Worm (Caenorhabditis elegans): ENCODE data around the gene cnc-6.

cnc-6 gene

DNA sequence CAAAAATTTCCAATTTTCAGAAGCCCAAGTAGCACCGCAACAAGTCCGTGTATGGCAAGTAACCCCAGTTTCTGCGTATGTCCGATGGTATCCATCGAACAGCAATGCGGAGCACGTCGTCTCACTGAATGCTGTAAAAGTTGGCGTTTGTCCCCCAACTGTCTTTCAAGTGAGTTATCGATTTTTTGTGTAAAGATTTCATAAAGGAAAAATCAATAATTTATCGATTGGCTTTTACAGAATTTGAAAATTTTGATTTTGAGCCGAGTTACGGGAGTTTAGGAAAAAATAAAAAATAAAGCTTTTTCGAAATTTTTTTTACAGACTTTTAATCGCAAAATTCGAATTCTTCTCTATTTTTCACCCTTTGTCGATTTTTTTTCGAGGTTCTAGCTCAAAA is 30.8 kb downstream of the cnc-6 start:
- TF ChIP-seq unc-30 (tag; optimal IDR thresholded peaks at IDR 0.05) (no peak), skn-1 (tag; optimal IDR thresholded peaks at IDR 0.05) (no peak), elt-2 (tag; optimal IDR thresholded peaks at IDR 0.05) (no peak), unc-98 (GFP tag; IDR thresholded peaks at IDR 0.05) (no peak), ceh-63 (GFP tag; optimal IDR thresholded peaks at IDR 0.05) (no peak), nhr-19 (GFP tag; conservative IDR thresholded peaks at IDR 0.05) (no peak), pqm-1 (tag; optimal IDR thresholded peaks at IDR 0.05) (no peak), zag-1 (tag; optimal IDR thresholded peaks at IDR 0.05) (no peak), F16B12.6 (tag; optimal IDR thresholded peaks at IDR 0.05) (no peak), lir-3 (tag; optimal IDR thresholded peaks at IDR 0.05; ENCODE audit: poor library complexity) (no peak), fos-1 (tag; optimal IDR thresholded peaks at IDR 0.05) (no peak), nhr-47 (tag; optimal IDR thresholded peaks at IDR 0.05) (no peak), fkh-4 (tag; optimal IDR thresholded peaks at IDR 0.05; ENCODE audit: borderline replicate concordance) (no peak)

DNA sequence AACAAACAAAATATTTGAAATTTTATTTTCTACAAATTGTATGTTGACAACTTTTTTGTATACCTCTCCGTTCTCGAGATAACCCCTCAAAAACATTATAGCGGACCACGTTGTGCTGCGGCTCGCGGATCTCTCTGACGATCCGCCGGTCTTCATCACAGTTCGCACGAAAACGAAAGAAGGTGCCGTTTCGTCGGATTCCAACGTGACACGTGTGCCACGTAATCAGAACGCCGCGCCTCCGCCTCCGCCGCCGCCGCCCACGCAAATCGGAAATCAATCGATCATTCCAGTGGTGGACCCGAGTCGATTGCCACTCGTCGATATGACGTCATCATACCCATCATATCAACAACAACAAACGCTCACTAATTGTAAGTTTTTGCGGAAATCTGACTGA is 36.1 kb downstream of the cnc-6 start:
- TF ChIP-seq ets-5 (GFP tag; IDR thresholded peaks at IDR 0.05) (0 out of 2 replicates have a peak, but pooled peaks have one; percentile 46), unc-62 (GFP tag; optimal IDR thresholded peaks at IDR 0.05) (no peak)

DNA sequence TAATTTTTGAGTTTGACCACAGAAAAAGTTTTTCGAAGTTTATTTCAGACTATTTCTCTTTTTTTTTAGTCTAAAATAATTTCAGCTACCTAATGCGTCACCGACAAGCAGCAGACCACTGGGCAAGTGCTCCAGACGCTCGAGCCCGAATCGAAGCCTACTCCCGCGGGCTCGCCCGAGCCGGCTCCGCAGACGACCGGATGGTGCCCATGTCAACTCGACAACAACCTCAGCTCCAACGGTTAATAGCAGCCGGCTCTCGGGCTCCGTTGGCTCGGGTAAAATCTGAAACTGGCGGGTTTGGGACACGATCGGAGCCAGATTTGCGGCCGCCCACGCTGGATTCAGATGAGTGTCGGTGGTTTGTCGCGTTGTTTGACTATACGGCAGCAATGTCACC is 39.7 kb downstream of the cnc-6 start:
- TF ChIP-seq efl-1 (optimal IDR thresholded peaks at IDR 0.05) = no peak
- peak in 1 of 2 experiments; percentile 47 for TF ChIP-seq efl-1 (GFP tag; optimal IDR thresholded peaks at IDR 0.05 in 1 of 2)
- TF ChIP-seq rnt-1 (tag; optimal IDR thresholded peaks at IDR 0.05) = no peak

DNA sequence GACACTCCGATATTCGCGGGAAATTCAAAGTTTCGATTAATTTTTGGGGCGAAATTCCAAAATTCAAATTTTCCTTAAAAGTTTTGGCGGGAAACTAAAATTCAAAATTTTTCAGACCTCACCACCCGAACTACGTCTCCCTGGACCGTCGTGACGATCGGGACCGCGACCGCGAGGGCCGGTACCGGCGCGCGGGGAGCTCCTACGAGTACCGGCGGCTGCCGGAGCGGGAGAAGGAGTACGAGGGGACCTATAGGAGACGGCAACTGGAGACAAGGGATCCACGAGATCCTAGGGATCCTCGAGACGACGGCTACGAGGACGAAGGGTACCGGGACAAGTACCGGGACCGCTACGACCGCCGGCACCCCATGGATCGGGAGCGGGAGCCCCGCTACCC is 41.2 kb downstream of the cnc-6 start:
- TF ChIP-seq irx-1 (tag; optimal IDR thresholded peaks at IDR 0.05) = no peak
- no peak for TF ChIP-seq dsc-1 (tag; optimal IDR thresholded peaks at IDR 0.05)
- no peak for TF ChIP-seq tlp-1 (tag; optimal IDR thresholded peaks at IDR 0.05)
- TF ChIP-seq isw-1 (GFP tag; IDR thresholded peaks at IDR 0.05) = no peak
- TF ChIP-seq elt-3 (tag; optimal IDR thresholded peaks at IDR 0.05) = no peak
- no peak for TF ChIP-seq sox-4 (tag; optimal IDR thresholded peaks at IDR 0.05)
- TF ChIP-seq egl-13 (tag; optimal IDR thresholded peaks at IDR 0.05) = no peak
- TF ChIP-seq grh-1 (GFP tag; IDR thresholded peaks at IDR 0.05) = no peak
- no peak for TF ChIP-seq ztf-11 (tag; optimal IDR thresholded peaks at IDR 0.05)
- TF ChIP-seq xbp-1 (tag; optimal IDR thresholded peaks at IDR 0.05) = no peak
- no peak for TF ChIP-seq tbx-2 (tag; optimal IDR thresholded peaks at IDR 0.05)

DNA sequence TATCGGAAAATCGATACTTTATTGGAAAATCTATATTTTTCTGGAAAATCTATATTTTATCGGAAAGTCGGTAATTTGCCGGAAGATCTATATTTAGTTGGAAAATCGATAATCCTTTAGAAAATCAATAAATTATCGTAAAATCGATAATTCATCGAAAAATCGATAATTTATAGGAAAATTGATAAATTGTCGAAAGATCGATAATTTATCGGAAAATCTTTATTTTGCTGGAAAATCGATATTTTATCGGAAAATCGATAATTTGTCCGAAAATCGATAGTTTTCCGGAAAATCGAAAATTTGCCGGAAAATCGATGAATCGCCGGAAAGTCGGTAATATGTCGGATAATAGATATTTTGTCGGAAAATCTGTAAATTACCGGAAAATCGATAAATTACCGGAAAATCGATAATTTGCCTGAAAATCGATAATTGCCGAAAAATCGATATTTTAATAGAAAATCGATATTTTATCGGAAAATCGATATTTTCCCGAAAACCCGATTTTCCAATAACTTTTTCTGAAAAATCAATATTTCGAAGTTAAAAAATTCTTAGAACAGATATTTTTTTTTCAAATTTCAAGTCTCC is 42.2 kb downstream of the cnc-6 start:
- no peak for TF ChIP-seq mef-2 (tag; optimal IDR thresholded peaks at IDR 0.05)
- no peak for TF ChIP-seq ets-5 (GFP tag; IDR thresholded peaks at IDR 0.05)
- TF ChIP-seq ceh-63 (GFP tag; optimal IDR thresholded peaks at IDR 0.05) = no peak
- no peak for TF ChIP-seq alr-1 (tag; optimal IDR thresholded peaks at IDR 0.05; ENCODE audit: borderline replicate concordance)
- no peak for TF ChIP-seq nhr-12 (tag; optimal IDR thresholded peaks at IDR 0.05)
- TF ChIP-seq sup-37 (GFP tag; optimal IDR thresholded peaks at IDR 0.05) = no peak
- TF ChIP-seq efl-3 (GFP tag; optimal IDR thresholded peaks at IDR 0.05) = no peak

All from whole organism, L1 larva.